Worm (Caenorhabditis elegans) whole organism, midembryonic: ENCODE measurements around the gene B0252.11.

Source experiments
- T22C8.4 ChIP-seq: fragments of 200-800 bp; sonication (Bioruptor generic); IDR thresholded peaks from 2 replicates; pipeline ENCODE4 v1.3.6; 2022; ENCODE audit warnings: missing genetic modification characterization, missing compliant biosample characterization
- cog-1 ChIP-seq: sonication (generic microtip); optimal IDR thresholded peaks from 2 replicates; lab custom pipeline; 2016; ENCODE audit warnings: missing genetic modification characterization, missing compliant biosample characterization
- flt-1 ChIP-seq: fragments of 200-800 bp; sonication (Bioruptor generic); IDR thresholded peaks from 2 replicates; pipeline ENCODE4 v1.3.6; 2022; ENCODE audit warnings: missing genetic modification characterization, missing compliant biosample characterization
- klf-2 ChIP-seq: fragments of 200-800 bp; sonication (Bioruptor generic); conservative IDR thresholded peaks from 2 replicates; pipeline ENCODE4 v1.3.6; 2022; ENCODE audit warnings: missing genetic modification reagents, missing genetic modification characterization, missing compliant biosample characterization
- med-1 ChIP-seq: sonication (generic microtip); optimal IDR thresholded peaks from 2 replicates; lab custom pipeline; 2017; ENCODE audit warnings: missing genetic modification characterization, mild to moderate bottlenecking, missing compliant biosample characterization, antibody characterized with exemption, missing genetic modification reagents; ENCODE audit not compliant: insufficient read depth
- ref-1 ChIP-seq: fragments of 200-800 bp; sonication (Bioruptor generic); conservative IDR thresholded peaks from 2 replicates; pipeline ENCODE4 v1.3.6; 2022; ENCODE audit warnings: missing genetic modification reagents, missing genetic modification characterization, missing compliant biosample characterization
- tab-1 ChIP-seq: fragments of 200-800 bp; sonication (Bioruptor generic); IDR thresholded peaks from 2 replicates; pipeline ENCODE4 v1.3.6; 2022; ENCODE audit warnings: missing genetic modification characterization, missing compliant biosample characterization
- ztf-23 ChIP-seq: fragments of 200-800 bp; sonication (Bioruptor generic); IDR thresholded peaks from 2 replicates; pipeline ENCODE4 v1.3.6; 2022; ENCODE audit warnings: missing genetic modification reagents, missing genetic modification characterization, missing compliant biosample characterization
- ztf-29 ChIP-seq: fragments of 200-800 bp; sonication (Bioruptor generic); IDR thresholded peaks from 2 replicates; pipeline ENCODE4 v1.3.6; 2022; ENCODE audit warnings: missing genetic modification reagents, missing genetic modification characterization, missing compliant biosample characterization

The B0252.11 gene

ce11 chrII:6937057-6937456 lies 19.4 kb upstream of the B0252.11 start:
- TF ChIP-seq ztf-23 (GFP tag; lab: Robert Waterston, UW): no peak
- TF ChIP-seq med-1: peak; percentile 9

ce11 chrII:6936528-6936927 lies 18.9 kb upstream of the B0252.11 start:
- no peak for TF ChIP-seq T22C8.4

ce11 chrII:6935975-6936374 lies 18.4 kb upstream of the B0252.11 start:
- TF ChIP-seq T22C8.4 (no peak), flt-1 (GFP tag; lab: Robert Waterston, UW) (no peak), tab-1 (no peak), ztf-23 (GFP tag; lab: Robert Waterston, UW) (no peak), med-1 (no peak), ztf-29 (GFP tag; lab: Robert Waterston, UW) (no peak), klf-2 (GFP tag; lab: Robert Waterston, UW) (no peak)

- TF ChIP-seq med-1 (no peak), klf-2 (GFP tag; lab: Robert Waterston, UW) (no peak)
Measured at ce11 chrII:6934729-6935128, 17.1 kb upstream of the B0252.11 start.

- no peak for TF ChIP-seq ztf-29 (GFP tag; lab: Robert Waterston, UW)
- TF ChIP-seq med-1: no peak
- TF ChIP-seq flt-1 (GFP tag; lab: Robert Waterston, UW): no peak
- TF ChIP-seq tab-1: no peak
- no peak for TF ChIP-seq ztf-23 (GFP tag; lab: Robert Waterston, UW)
Measured at ce11 chrII:6932978-6933377, 15.4 kb upstream of the B0252.11 start.

- TF ChIP-seq tab-1 (no peak), med-1 (no peak), klf-2 (GFP tag; lab: Robert Waterston, UW) (no peak), T22C8.4 (no peak), ref-1 (GFP tag; lab: Robert Waterston, UW) (no peak), ztf-23 (GFP tag; lab: Robert Waterston, UW) (no peak), cog-1 (tag; lab: Kevin White, UChicago) (no peak), flt-1 (GFP tag; lab: Robert Waterston, UW) (no peak), ztf-29 (GFP tag; lab: Robert Waterston, UW) (no peak)
Measured at ce11 chrII:6930072-6930471, 12.5 kb upstream of the B0252.11 start.

ce11 chrII:6928416-6928815 lies 10.8 kb upstream of the B0252.11 start, which contains the start of gene flcn-1:
Gene flcn-1 (plus strand): TSS chrII:6928763.
- TF ChIP-seq klf-2 (GFP tag; lab: Robert Waterston, UW) (no peak), ztf-29 (GFP tag; lab: Robert Waterston, UW) (no peak), cog-1 (tag; lab: Kevin White, UChicago) (no peak), ztf-23 (GFP tag; lab: Robert Waterston, UW) (no peak), ref-1 (GFP tag; lab: Robert Waterston, UW) (no peak), flt-1 (GFP tag; lab: Robert Waterston, UW) (no peak), tab-1 (no peak), T22C8.4 (no peak), med-1 (no peak)

- no peak for TF ChIP-seq ztf-29 (GFP tag; lab: Robert Waterston, UW)
Measured at ce11 chrII:6927603-6928002, 10.0 kb upstream of the B0252.11 start, which contains the start of gene F22D3.4. Gene F22D3.4 (minus strand): TSS chrII:6927603.

ce11 chrII:6927034-6927433 lies 9.4 kb upstream of the B0252.11 start:
- TF ChIP-seq ztf-29 (GFP tag; lab: Robert Waterston, UW) (no peak), flt-1 (GFP tag; lab: Robert Waterston, UW) (no peak), cog-1 (tag; lab: Kevin White, UChicago) (no peak), klf-2 (GFP tag; lab: Robert Waterston, UW) (no peak), tab-1 (no peak), ztf-23 (GFP tag; lab: Robert Waterston, UW) (no peak)

ce11 chrII:6926488-6926887 lies 8.9 kb upstream of the B0252.11 start:
- TF ChIP-seq ztf-29 (GFP tag; lab: Robert Waterston, UW) (no peak), flt-1 (GFP tag; lab: Robert Waterston, UW) (no peak), cog-1 (tag; lab: Kevin White, UChicago) (no peak), T22C8.4 (no peak), klf-2 (GFP tag; lab: Robert Waterston, UW) (no peak)

ce11 chrII:6926054-6926453 lies 8.4 kb upstream of the B0252.11 start:
- TF ChIP-seq ztf-23 (GFP tag; lab: Robert Waterston, UW) (no peak), T22C8.4 (no peak), ztf-29 (GFP tag; lab: Robert Waterston, UW) (no peak), tab-1 (no peak), klf-2 (GFP tag; lab: Robert Waterston, UW) (no peak), flt-1 (GFP tag; lab: Robert Waterston, UW) (0 out of 2 replicates have a peak, but pooled peaks have one; percentile 51), med-1 (no peak), ref-1 (GFP tag; lab: Robert Waterston, UW) (no peak), cog-1 (tag; lab: Kevin White, UChicago) (peak; percentile 29)

- TF ChIP-seq ztf-29 (GFP tag; lab: Robert Waterston, UW) (no peak), tab-1 (no peak), med-1 (no peak), klf-2 (GFP tag; lab: Robert Waterston, UW) (no peak), flt-1 (GFP tag; lab: Robert Waterston, UW) (no peak), cog-1 (tag; lab: Kevin White, UChicago) (no peak), ref-1 (GFP tag; lab: Robert Waterston, UW) (no peak), ztf-23 (GFP tag; lab: Robert Waterston, UW) (no peak), T22C8.4 (no peak)
Measured at ce11 chrII:6923792-6924191, 6.2 kb upstream of the B0252.11 start.
